Fruit fly (Drosophila melanogaster) whole organism, prepupa: ENCODE results near the gene Pdi.

Source experiments
- Blimp-1 ChIP-seq: fragments of 200-800 bp; sonication (Bioruptor generic); optimal IDR thresholded peaks from 3 replicates; lab custom pipeline; 2017; ENCODE audit warnings: missing biosample characterization, missing genetic modification characterization, mild to moderate bottlenecking, moderate library complexity, missing genetic modification reagents
- CG10631 ChIP-seq: fragments of 200-800 bp; sonication (Bioruptor generic); optimal IDR thresholded peaks from 2 replicates; lab custom pipeline; 2016; ENCODE audit warnings: missing biosample characterization, missing genetic modification characterization
- CG11294 ChIP-seq: fragments of 200-800 bp; sonication (Bioruptor generic); IDR thresholded peaks from 2 replicates; pipeline ENCODE4 v1.3.6; 2022; ENCODE audit warnings: missing biosample characterization, missing genetic modification characterization
- CG11762 ChIP-seq: fragments of 200-800 bp; sonication (Bioruptor generic); optimal IDR thresholded peaks from 3 replicates; lab custom pipeline; 2016; ENCODE audit warnings: missing biosample characterization, missing genetic modification characterization; ENCODE audit not compliant: insufficient read depth
- CG11902 ChIP-seq: fragments of 200-800 bp; sonication (Bioruptor generic); optimal IDR thresholded peaks from 3 replicates; lab custom pipeline; 2016; ENCODE audit warnings: missing biosample characterization, missing genetic modification characterization
- CG15336 ChIP-seq: fragments of 200-800 bp; sonication (Bioruptor generic); IDR thresholded peaks from 2 replicates; pipeline ENCODE4 v1.3.6; 2022; ENCODE audit warnings: missing biosample characterization, missing genetic modification characterization
- CG1621 ChIP-seq: fragments of 200-800 bp; sonication (Bioruptor generic); optimal IDR thresholded peaks from 3 replicates; lab custom pipeline; 2018; ENCODE audit warnings: missing biosample characterization, mild to moderate bottlenecking, missing genetic modification characterization
- CG16779 ChIP-seq: fragments of 200-800 bp; sonication (Bioruptor generic); optimal IDR thresholded peaks from 3 replicates; lab custom pipeline; 2017; ENCODE audit warnings: missing biosample characterization, mild to moderate bottlenecking, missing genetic modification characterization
- CG3032 ChIP-seq: fragments of 200-800 bp; optimal IDR thresholded peaks from 2 replicates; lab custom pipeline; 2019; ENCODE audit warnings: missing biosample characterization, mild to moderate bottlenecking, missing genetic modification characterization, moderate library complexity
- CG31627 ChIP-seq: fragments of 200-800 bp; sonication (Bioruptor generic); optimal IDR thresholded peaks from 3 replicates; lab custom pipeline; 2016; ENCODE audit warnings: missing biosample characterization, missing genetic modification characterization
- CG32006 ChIP-seq: fragments of 200-800 bp; sonication (Bioruptor generic); optimal IDR thresholded peaks from 3 replicates; lab custom pipeline; 2017; ENCODE audit warnings: missing biosample characterization, mild to moderate bottlenecking, missing genetic modification characterization
- CG34406 ChIP-seq: fragments of 200-800 bp; sonication (Bioruptor generic); optimal IDR thresholded peaks from 3 replicates; lab custom pipeline; 2016; ENCODE audit warnings: missing biosample characterization, missing genetic modification characterization
- CG4318 ChIP-seq: fragments of 200-800 bp; sonication (Bioruptor generic); optimal IDR thresholded peaks from 3 replicates; lab custom pipeline; 2017; ENCODE audit warnings: missing biosample characterization, mild to moderate bottlenecking, missing genetic modification characterization
- CG6163 ChIP-seq: fragments of 200-800 bp; sonication (Bioruptor generic); IDR thresholded peaks from 3 replicates; pipeline ENCODE4 v1.3.6; 2022; ENCODE audit warnings: missing biosample characterization, missing genetic modification characterization
- CG6276 ChIP-seq: fragments of 200-800 bp; sonication (Bioruptor generic); optimal IDR thresholded peaks from 2 replicates; lab custom pipeline; 2017; ENCODE audit warnings: missing biosample characterization, mild to moderate bottlenecking, missing genetic modification characterization
- CG6792 ChIP-seq: fragments of 200-800 bp; sonication (Bioruptor generic); optimal IDR thresholded peaks from 3 replicates; lab custom pipeline; 2016; ENCODE audit warnings: missing biosample characterization, missing genetic modification characterization
- CG6854 ChIP-seq: fragments of 200-800 bp; sonication (Bioruptor generic); optimal IDR thresholded peaks from 2 replicates; lab custom pipeline; 2017; ENCODE audit warnings: missing biosample characterization, mild to moderate bottlenecking, missing genetic modification characterization
- CG7368 ChIP-seq: fragments of 200-800 bp; sonication (Bioruptor generic); optimal IDR thresholded peaks from 3 replicates; lab custom pipeline; 2016; ENCODE audit warnings: missing biosample characterization, missing genetic modification characterization
- CG8119 ChIP-seq: fragments of 200-800 bp; sonication (Bioruptor generic); IDR thresholded peaks from 3 replicates; pipeline ENCODE4 v1.3.6; 2022; ENCODE audit warnings: missing biosample characterization, missing genetic modification characterization
- CG8632 ChIP-seq: fragments of 200-800 bp; sonication (Bioruptor generic); optimal IDR thresholded peaks from 3 replicates; lab custom pipeline; 2016; ENCODE audit warnings: missing biosample characterization, missing genetic modification characterization
- CG9139 ChIP-seq: fragments of 200-800 bp; sonication (Bioruptor generic); optimal IDR thresholded peaks from 3 replicates; lab custom pipeline; 2017; ENCODE audit warnings: missing biosample characterization, mild to moderate bottlenecking, missing genetic modification characterization
- Eip75B ChIP-seq: fragments of 200-800 bp; sonication (Bioruptor generic); optimal IDR thresholded peaks from 3 replicates; lab custom pipeline; 2016; ENCODE audit warnings: missing biosample characterization, missing genetic modification characterization
- Eip78C ChIP-seq: fragments of 200-800 bp; sonication (Bioruptor generic); peaks from one replicate; lab custom pipeline; 2016; ENCODE audit warnings: missing biosample characterization, missing genetic modification characterization
- Ets21C ChIP-seq: fragments of 200-800 bp; sonication (Bioruptor generic); optimal IDR thresholded peaks from 3 replicates; lab custom pipeline; 2016; ENCODE audit warnings: missing biosample characterization, missing genetic modification characterization
- Ets96B ChIP-seq: fragments of 200-800 bp; optimal IDR thresholded peaks from 2 replicates; lab custom pipeline; 2019; ENCODE audit warnings: missing biosample characterization, mild to moderate bottlenecking, missing genetic modification characterization, moderate library complexity
- Gug ChIP-seq: fragments of 200-800 bp; sonication (Bioruptor generic); IDR thresholded peaks from 2 replicates; pipeline ENCODE4 v1.3.6; 2022; ENCODE audit warnings: missing biosample characterization, missing genetic modification characterization
- Hr38 ChIP-seq: sonication (Bioruptor generic); optimal IDR thresholded peaks from 2 replicates; lab custom pipeline; 2016; ENCODE audit warnings: missing biosample characterization, missing genetic modification characterization
- Hr39 ChIP-seq: fragments of 200-800 bp; sonication (Bioruptor generic); optimal IDR thresholded peaks from 2 replicates; lab custom pipeline; 2016; ENCODE audit warnings: missing biosample characterization, missing genetic modification characterization
- Hr4 ChIP-seq: fragments of 200-800 bp; sonication (Bioruptor generic); optimal IDR thresholded peaks from 3 replicates; lab custom pipeline; 2016; ENCODE audit warnings: missing biosample characterization, missing genetic modification characterization
- Met ChIP-seq: fragments of 200-800 bp; sonication (Bioruptor generic); optimal IDR thresholded peaks from 3 replicates; lab custom pipeline; 2016; ENCODE audit warnings: missing biosample characterization, missing genetic modification characterization
- OdsH ChIP-seq: fragments of 200-800 bp; sonication (Bioruptor generic); optimal IDR thresholded peaks from 3 replicates; lab custom pipeline; 2016; ENCODE audit warnings: missing biosample characterization, missing genetic modification characterization
- Smox ChIP-seq: fragments of 200-800 bp; sonication (Bioruptor generic); optimal IDR thresholded peaks from 3 replicates; lab custom pipeline; 2016; ENCODE audit warnings: missing biosample characterization, missing genetic modification characterization
- Sox102F ChIP-seq: fragments of 200-800 bp; sonication (Bioruptor generic); optimal IDR thresholded peaks from 2 replicates; lab custom pipeline; 2016; ENCODE audit warnings: missing biosample characterization, mild to moderate bottlenecking, missing genetic modification characterization
- Sox14 ChIP-seq: fragments of 200-800 bp; sonication (Bioruptor generic); optimal IDR thresholded peaks from 3 replicates; lab custom pipeline; 2016; ENCODE audit warnings: missing biosample characterization, missing genetic modification characterization
- Sox15 ChIP-seq: fragments of 200-800 bp; sonication (Bioruptor generic); optimal IDR thresholded peaks from 3 replicates; lab custom pipeline; 2016; ENCODE audit warnings: missing biosample characterization, missing genetic modification characterization
- achi ChIP-seq: fragments of 200-800 bp; sonication (Bioruptor generic); optimal IDR thresholded peaks from 3 replicates; lab custom pipeline; 2016; ENCODE audit warnings: missing biosample characterization, missing genetic modification characterization
- acj6 ChIP-seq: fragments of 200-800 bp; sonication (Bioruptor generic); optimal IDR thresholded peaks from 3 replicates; lab custom pipeline; 2016; ENCODE audit warnings: missing biosample characterization, missing genetic modification characterization
- cyc ChIP-seq: fragments of 200-800 bp; sonication (Bioruptor generic); optimal IDR thresholded peaks from 3 replicates; lab custom pipeline; 2016; ENCODE audit warnings: missing biosample characterization, missing genetic modification characterization
- dsx ChIP-seq: fragments of 200-800 bp; optimal IDR thresholded peaks from 3 replicates; lab custom pipeline; 2019; ENCODE audit warnings: missing biosample characterization, mild to moderate bottlenecking, missing genetic modification characterization, moderate library complexity; ENCODE audit not compliant: poor library complexity, severe bottlenecking
- eg ChIP-seq: fragments of 200-800 bp; sonication (Bioruptor generic); IDR thresholded peaks from 3 replicates; pipeline ENCODE4 v1.3.6; 2022; ENCODE audit warnings: missing biosample characterization, missing genetic modification characterization
- esn ChIP-seq: fragments of 200-800 bp; sonication (Bioruptor generic); optimal IDR thresholded peaks from 2 replicates; lab custom pipeline; 2016; ENCODE audit warnings: missing biosample characterization, mild to moderate bottlenecking, missing genetic modification characterization, moderate library complexity
- fd59A ChIP-seq: fragments of 200-800 bp; sonication (Bioruptor generic); optimal IDR thresholded peaks from 2 replicates; lab custom pipeline; 2017; ENCODE audit warnings: missing biosample characterization, mild to moderate bottlenecking, missing genetic modification characterization, missing genetic modification reagents
- fd85E ChIP-seq: fragments of 200-800 bp; sonication (Bioruptor generic); optimal IDR thresholded peaks from 3 replicates; lab custom pipeline; 2016; ENCODE audit warnings: missing biosample characterization, missing genetic modification characterization
- fkh ChIP-seq: fragments of 200-800 bp; sonication (Bioruptor generic); optimal IDR thresholded peaks from 3 replicates; lab custom pipeline; 2017; ENCODE audit warnings: missing biosample characterization, mild to moderate bottlenecking, missing genetic modification characterization, moderate library complexity
- lz ChIP-seq: fragments of 200-800 bp; sonication (Bioruptor generic); optimal IDR thresholded peaks from 3 replicates; lab custom pipeline; 2016; ENCODE audit warnings: missing biosample characterization, missing genetic modification characterization
- net ChIP-seq: fragments of 200-800 bp; sonication (Bioruptor generic); optimal IDR thresholded peaks from 3 replicates; lab custom pipeline; 2016; ENCODE audit warnings: missing biosample characterization, missing genetic modification characterization
- pdm3 ChIP-seq: fragments of 200-800 bp; sonication (Bioruptor generic); optimal IDR thresholded peaks from 3 replicates; lab custom pipeline; 2016; ENCODE audit warnings: missing biosample characterization, missing genetic modification characterization
- salr ChIP-seq, 2 experiments: fragments of 200-800 bp; sonication (Bioruptor generic); optimal IDR thresholded peaks; 3 replicates each; lab custom pipeline; 2016 to 2018; ENCODE audit warnings: missing biosample characterization in 2 of 2, missing genetic modification characterization in 2 of 2, mild to moderate bottlenecking in 1 of 2
- spab ChIP-seq: fragments of 200-800 bp; sonication (Bioruptor generic); optimal IDR thresholded peaks from 2 replicates; lab custom pipeline; 2017; ENCODE audit warnings: missing biosample characterization, mild to moderate bottlenecking, missing genetic modification characterization, missing genetic modification reagents
- ss ChIP-seq, 2 experiments: fragments of 200-800 bp; sonication (Bioruptor generic); optimal IDR thresholded peaks; 2 replicates in 1 of 2; 3 replicates in 1 of 2; lab custom pipeline; 2017 to 2018; ENCODE audit warnings: mild to moderate bottlenecking in 2 of 2, missing biosample characterization in 2 of 2, missing genetic modification characterization in 2 of 2, moderate library complexity in 1 of 2
- svp ChIP-seq: fragments of 200-800 bp; sonication (Bioruptor generic); peaks from one replicate; lab custom pipeline; 2016; ENCODE audit warnings: missing biosample characterization, missing genetic modification characterization
- topi ChIP-seq: fragments of 200-800 bp; sonication (Bioruptor generic); optimal IDR thresholded peaks from 3 replicates; lab custom pipeline; 2016; ENCODE audit warnings: missing biosample characterization, missing genetic modification characterization
- vri ChIP-seq: fragments of 200-800 bp; sonication (Bioruptor generic); optimal IDR thresholded peaks from 3 replicates; lab custom pipeline; 2016; ENCODE audit warnings: missing biosample characterization, mild to moderate bottlenecking, missing genetic modification characterization

Gene Pdi

DNA sequence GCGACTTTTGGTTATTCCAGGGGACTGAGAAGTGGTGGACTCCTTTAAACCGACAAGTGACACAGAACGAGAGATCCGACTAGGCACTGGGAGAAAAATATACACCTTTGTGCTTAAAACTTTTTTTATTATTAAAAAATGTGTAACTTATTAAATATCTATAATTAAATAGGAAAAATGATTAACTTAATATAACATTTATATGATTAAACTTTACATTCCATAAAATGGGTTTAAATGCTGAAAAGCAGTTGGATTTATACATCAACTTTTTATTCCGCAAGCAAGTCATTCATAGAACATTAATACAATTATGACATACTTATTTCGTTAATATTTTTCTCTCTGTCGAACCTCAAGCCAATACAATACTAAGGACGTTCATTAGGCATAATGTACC is 31.4 kb upstream of the Pdi start:
- TF ChIP-seq fkh (GFP tag; lab: Kevin White, UChicago) (no peak), spab (GFP tag; lab: Kevin White, UChicago) (peak; percentile 77), Ets21C (GFP tag; lab: Kevin White, UChicago) (no peak), Smox (GFP tag; lab: Kevin White, UChicago) (peak; percentile 40), achi (GFP tag; lab: Kevin White, UChicago) (peak; percentile 78), Sox15 (GFP tag; lab: Kevin White, UChicago) (peak; percentile 51), CG15336 (GFP tag; lab: Robert Waterston, UW) (no peak), CG1621 (tag; lab: Kevin White, UChicago) (peak; percentile 38), topi (GFP tag; lab: Kevin White, UChicago) (peak; percentile 42), Sox102F (GFP tag; lab: Kevin White, UChicago) (peak; percentile 19), CG31627 (GFP tag; lab: Kevin White, UChicago) (no peak), pdm3 (peak; percentile 16), Gug (GFP tag; lab: Robert Waterston, UW) (no peak), CG11902 (GFP tag; lab: Kevin White, UChicago) (peak; percentile 44), CG16779 (tag; lab: Kevin White, UChicago) (peak; percentile 46), CG6792 (peak; percentile 70), CG11762 (GFP tag; lab: Kevin White, UChicago) (no peak), dsx (GFP tag; lab: Kevin White, UChicago) (peak; percentile 79), svp (GFP tag; lab: Kevin White, UChicago) (peak; percentile 75), Hr39 (GFP tag; lab: Kevin White, UChicago) (peak; percentile 22), CG8632 (peak; percentile 78), Ets96B (tag; lab: Kevin White, UChicago) (peak; percentile 91), CG6163 (GFP tag; lab: Robert Waterston, UW) (no peak), CG3032 (tag; lab: Kevin White, UChicago) (peak; percentile 81), CG7368 (GFP tag; lab: Kevin White, UChicago) (peak; percentile 33), fd59A (GFP tag; lab: Kevin White, UChicago) (peak; percentile 50), Eip78C (GFP tag; lab: Kevin White, UChicago) (peak; percentile 87), esn (GFP tag; lab: Kevin White, UChicago) (peak; percentile 63), CG32006 (peak; percentile 27), CG8119 (GFP tag; lab: Robert Waterston, UW) (peak; percentile 42; the same call in 1 of the 3 replicates), Eip75B (GFP tag; lab: Kevin White, UChicago) (peak; percentile 21), Hr38 (no peak), fd85E (GFP tag; lab: Kevin White, UChicago) (no peak), CG34406 (peak; percentile 80), CG4318 (GFP tag; lab: Kevin White, UChicago) (no peak), CG10631 (GFP tag; lab: Kevin White, UChicago) (peak; percentile 80), Met (GFP tag; lab: Kevin White, UChicago) (peak; percentile 58), CG6276 (GFP tag; lab: Kevin White, UChicago) (no peak), acj6 (GFP tag; lab: Kevin White, UChicago) (peak; percentile 72), ss (GFP tag; optimal IDR thresholded peaks at IDR 0.05; lab: Kevin White, UChicago) (peak; percentile 56 to 69), Sox14 (GFP tag; lab: Kevin White, UChicago) (peak; percentile 44), Blimp-1 (GFP tag; lab: Kevin White, UChicago) (no peak), cyc (GFP tag; lab: Kevin White, UChicago) (peak; percentile 12), net (GFP tag; lab: Kevin White, UChicago) (peak; percentile 51), Hr4 (GFP tag; lab: Kevin White, UChicago) (no peak), eg (no peak), vri (GFP tag; lab: Kevin White, UChicago) (no peak), OdsH (GFP tag; lab: Kevin White, UChicago) (peak; percentile 66), CG6854 (GFP tag; lab: Kevin White, UChicago) (peak; percentile 9), salr (GFP tag; optimal IDR thresholded peaks at IDR 0.05; lab: Kevin White, UChicago) (peak; percentile 3 to 7), CG9139 (peak; percentile 48), lz (GFP tag; lab: Kevin White, UChicago) (no peak), CG11294 (GFP tag; lab: Robert Waterston, UW) (no peak)
